Worm (Caenorhabditis elegans): ENCODE results near the gene Y22D7AL.11.

- TF ChIP-seq nhr-25 (tag; optimal IDR thresholded peaks at IDR 0.05) (no peak), jun-1 (tag; optimal IDR thresholded peaks at IDR 0.05) (no peak), ztf-11 (tag; optimal IDR thresholded peaks at IDR 0.05) (no peak), zag-1 (tag; optimal IDR thresholded peaks at IDR 0.05) (no peak), ZK546.5 (tag; optimal IDR thresholded peaks at IDR 0.05) (no peak), nhr-76 (tag; optimal IDR thresholded peaks at IDR 0.05) (no peak), fos-1 (tag; optimal IDR thresholded peaks at IDR 0.05) (no peak), sea-2 (GFP tag; optimal IDR thresholded peaks at IDR 0.05) (no peak), nhr-11 (tag; optimal IDR thresholded peaks at IDR 0.05) (no peak), nfya-1 (tag; optimal IDR thresholded peaks at IDR 0.05; ENCODE audit: insufficient read depth) (no peak), R02D3.7 (tag; optimal IDR thresholded peaks at IDR 0.05) (no peak)
These were observed 18.0 kb upstream of the Y22D7AL.11 start, which contains the start of gene Y22D7AL.1 for ce11 chrIII:1652181-1652580.

Measured in whole organism, L3 larva.